Fruit fly (Drosophila melanogaster): ENCODE results near the gene CG31141.

- no peak for TF ChIP-seq Myc (optimal IDR thresholded peaks at IDR 0.05)
- TF ChIP-seq psq (optimal IDR thresholded peaks at IDR 0.05): no peak
- no peak for TF ChIP-seq ttk (optimal IDR thresholded peaks at IDR 0.05)
- TF ChIP-seq Sin3A (optimal IDR thresholded peaks at IDR 0.05): no peak
- TF ChIP-seq insv (optimal IDR thresholded peaks at IDR 0.05): no peak
- no peak for TF ChIP-seq h (optimal IDR thresholded peaks at IDR 0.05)
Measured at dm6 chr3R:23927429-23927828, 4.3 kb downstream of the CG31141 start, which contains the start of gene CG13601.
